Fruit fly (Drosophila melanogaster) whole organism, wandering third instar larva: Measurements from ENCODE around the gene Mur29B.

Source experiments
- N ChIP-seq: fragments of >200 bp; optimal IDR thresholded peaks from 2 replicates; lab custom pipeline; 2018; ENCODE audit warnings: missing biosample characterization, missing external identifiers, missing genetic modification characterization
- ey ChIP-seq: fragments of 200-800 bp; sonication (Bioruptor generic); optimal IDR thresholded peaks from 2 replicates; lab custom pipeline; 2016; ENCODE audit warnings: missing biosample characterization, missing genetic modification characterization

dm6 chr2L:8327783-8328327 lies 24.1 kb upstream of the Mur29B start:
- TF ChIP-seq ey (GFP tag; lab: Kevin White, UChicago) (no peak), N (GFP tag; lab: Kevin White, UChicago) (no peak)
